Worm (Caenorhabditis elegans) whole organism, young adult: ENCODE data around the gene nlp-56.
A peak's percentile ranks its signal among the peaks of the same experiment; 100 is the strongest.

Source experiments
- F10E7.11 ChIP-seq: sonication (generic microtip); optimal IDR thresholded peaks from 2 replicates; lab custom pipeline; 2017; ENCODE audit warnings: mild to moderate bottlenecking, missing genetic modification characterization, moderate library complexity, missing compliant biosample characterization
- F33H1.4 ChIP-seq: fragments of 200-800 bp; sonication (Bioruptor generic); IDR thresholded peaks from 2 replicates; pipeline ENCODE4 v1.3.6; 2022; ENCODE audit warnings: missing genetic modification reagents, missing genetic modification characterization, missing compliant biosample characterization
- F39B2.1 ChIP-seq: fragments of 200-800 bp; sonication (Bioruptor generic); IDR thresholded peaks from 2 replicates; pipeline ENCODE4 v1.3.6; 2022; ENCODE audit warnings: missing genetic modification reagents, missing genetic modification characterization, missing compliant biosample characterization
- F55B11.4 ChIP-seq: sonication (generic microtip); optimal IDR thresholded peaks from 2 replicates; lab custom pipeline; 2016; ENCODE audit warnings: missing compliant biosample characterization, missing genetic modification characterization, borderline replicate concordance; ENCODE audit not compliant: insufficient read depth
- F57A8.1 ChIP-seq: fragments of 200-800 bp; sonication (Bioruptor generic); optimal IDR thresholded peaks from 2 replicates; lab custom pipeline; 2018; ENCODE audit warnings: mild to moderate bottlenecking, missing genetic modification characterization, moderate library complexity, missing compliant biosample characterization
- F57C9.4 ChIP-seq: sonication (generic microtip); optimal IDR thresholded peaks from 2 replicates; lab custom pipeline; 2017; ENCODE audit warnings: mild to moderate bottlenecking, missing genetic modification characterization, missing compliant biosample characterization
- Y53G8AR.9 ChIP-seq: fragments of 200-800 bp; sonication (Bioruptor generic); conservative IDR thresholded peaks from 2 replicates; pipeline ENCODE4 v1.3.6; 2022; ENCODE audit warnings: missing genetic modification reagents, missing genetic modification characterization, missing compliant biosample characterization
- ZK185.1 ChIP-seq: sonication (generic microtip); optimal IDR thresholded peaks from 2 replicates; lab custom pipeline; 2016; ENCODE audit warnings: mild to moderate bottlenecking, missing genetic modification characterization, missing compliant biosample characterization; ENCODE audit not compliant: poor library complexity, severe bottlenecking
- akir-1 ChIP-seq: fragments of 200-800 bp; sonication (Bioruptor generic); optimal IDR thresholded peaks from 2 replicates; lab custom pipeline; 2018; ENCODE audit warnings: mild to moderate bottlenecking, missing genetic modification characterization, moderate library complexity, missing compliant biosample characterization
- aptf-2 ChIP-seq: fragments of 200-800 bp; sonication (Bioruptor generic); conservative IDR thresholded peaks from 2 replicates; pipeline ENCODE4 v1.3.6; 2022; ENCODE audit warnings: missing genetic modification reagents, missing genetic modification characterization, missing compliant biosample characterization
- atf-7 ChIP-seq: sonication (generic microtip); optimal IDR thresholded peaks from 2 replicates; lab custom pipeline; 2017; ENCODE audit warnings: mild to moderate bottlenecking, missing genetic modification characterization, missing compliant biosample characterization
- attf-6 ChIP-seq: fragments of 200-800 bp; sonication (Bioruptor generic); IDR thresholded peaks from 2 replicates; pipeline ENCODE4 v1.3.6; 2022; ENCODE audit warnings: missing genetic modification reagents, missing genetic modification characterization, missing compliant biosample characterization
- bed-1 ChIP-seq: fragments of 200-800 bp; sonication (Bioruptor generic); IDR thresholded peaks from 2 replicates; pipeline ENCODE4 v1.3.6; 2022; ENCODE audit warnings: missing genetic modification reagents, missing genetic modification characterization, missing compliant biosample characterization
- cebp-1 ChIP-seq, 2 experiments: fragments of 200-800 bp in 1 of 2; sonication (Bioruptor generic) in 1 of 2; sonication (generic microtip) in 1 of 2; IDR thresholded peaks in 1 of 2; optimal IDR thresholded peaks in 1 of 2; 2 replicates each; pipeline versions ENCODE4 v1.3.6 to Lab custom; 2017 to 2022; ENCODE audit warnings: missing compliant biosample characterization in 2 of 2, missing genetic modification characterization in 2 of 2, mild to moderate bottlenecking in 1 of 2, missing genetic modification reagents in 1 of 2, moderate library complexity in 1 of 2
- ceh-58 ChIP-seq: fragments of 200-800 bp; sonication (Bioruptor generic); IDR thresholded peaks from 2 replicates; pipeline ENCODE4 v1.3.6; 2022; ENCODE audit warnings: missing genetic modification characterization, missing compliant biosample characterization
- die-1 ChIP-seq: sonication (generic microtip); optimal IDR thresholded peaks from 2 replicates; lab custom pipeline; 2016; ENCODE audit warnings: missing genotype, mild to moderate bottlenecking, missing genetic modification characterization, missing compliant biosample characterization
- dpl-1 ChIP-seq: fragments of 150-350 bp; optimal IDR thresholded peaks from 2 replicates; lab custom pipeline; 2014; ENCODE audit warnings: missing biosample characterization, missing genetic modification reagents, missing genetic modification characterization
- efl-1 ChIP-seq: fragments of 150-350 bp; optimal IDR thresholded peaks from 2 replicates; lab custom pipeline; 2014; ENCODE audit warnings: missing biosample characterization, missing genetic modification reagents, missing genetic modification characterization
- ekl-4 ChIP-seq: fragments of 200-800 bp; sonication (Bioruptor generic); IDR thresholded peaks from 2 replicates; pipeline ENCODE4 v1.3.6; 2022; ENCODE audit warnings: missing genetic modification reagents, missing genetic modification characterization, missing compliant biosample characterization
- ets-4 ChIP-seq: fragments of 200-800 bp; sonication (Bioruptor generic); optimal IDR thresholded peaks from 2 replicates; lab custom pipeline; 2018; ENCODE audit warnings: mild to moderate bottlenecking, missing genetic modification characterization, missing compliant biosample characterization
- fkh-3 ChIP-seq: sonication (generic microtip); optimal IDR thresholded peaks from 2 replicates; lab custom pipeline; 2016; ENCODE audit warnings: mild to moderate bottlenecking, missing genetic modification characterization, missing compliant biosample characterization
- hmg-1.2 ChIP-seq: fragments of 200-800 bp; sonication (Bioruptor generic); IDR thresholded peaks from 2 replicates; pipeline ENCODE4 v1.3.6; 2022; ENCODE audit warnings: missing genetic modification reagents, missing genetic modification characterization, missing compliant biosample characterization
- hmg-20 ChIP-seq: fragments of 200-800 bp; sonication (Bioruptor generic); IDR thresholded peaks from 2 replicates; pipeline ENCODE4 v1.3.6; 2022; ENCODE audit warnings: missing genetic modification reagents, missing genetic modification characterization, missing compliant biosample characterization
- lag-1 ChIP-seq: fragments of 200-800 bp; sonication (Bioruptor generic); IDR thresholded peaks from 2 replicates; pipeline ENCODE4 v1.3.6; 2022; ENCODE audit warnings: missing genetic modification reagents, missing genetic modification characterization, missing compliant biosample characterization
- lin-40 ChIP-seq: sonication (generic microtip); optimal IDR thresholded peaks from 2 replicates; lab custom pipeline; 2016; ENCODE audit warnings: missing genetic modification characterization, mild to moderate bottlenecking, missing compliant biosample characterization, missing genotype, missing genetic modification reagents
- lin-54 ChIP-seq: fragments of 200-800 bp; sonication (Bioruptor generic); optimal IDR thresholded peaks from 2 replicates; lab custom pipeline; 2018; ENCODE audit warnings: mild to moderate bottlenecking, missing genetic modification characterization, missing compliant biosample characterization
- lsy-27 ChIP-seq: sonication (generic microtip); optimal IDR thresholded peaks from 2 replicates; lab custom pipeline; 2017; ENCODE audit warnings: missing genetic modification characterization, mild to moderate bottlenecking, missing compliant biosample characterization, antibody characterized with exemption, missing genotype, borderline replicate concordance; ENCODE audit not compliant: insufficient read depth
- madf-6 ChIP-seq: fragments of 200-800 bp; sonication (Bioruptor generic); IDR thresholded peaks from 2 replicates; pipeline ENCODE4 v1.3.6; 2022; ENCODE audit warnings: missing genetic modification reagents, missing genetic modification characterization, missing compliant biosample characterization
- mcd-1 ChIP-seq: fragments of 200-800 bp; sonication (Bioruptor generic); IDR thresholded peaks from 2 replicates; pipeline ENCODE4 v1.3.6; 2022; ENCODE audit warnings: missing genetic modification reagents, missing genetic modification characterization, missing compliant biosample characterization
- nfya-2 ChIP-seq: fragments of 200-800 bp; sonication (Bioruptor generic); IDR thresholded peaks from 2 replicates; pipeline ENCODE4 v1.3.6; 2022; ENCODE audit warnings: missing genetic modification reagents, missing genetic modification characterization, missing compliant biosample characterization
- nhr-179 ChIP-seq: sonication (generic microtip); optimal IDR thresholded peaks from 2 replicates; lab custom pipeline; 2016; ENCODE audit warnings: mild to moderate bottlenecking, missing genetic modification characterization, missing compliant biosample characterization
- nhr-27 ChIP-seq: fragments of 200-800 bp; sonication (Bioruptor generic); optimal IDR thresholded peaks from 2 replicates; lab custom pipeline; 2018; ENCODE audit warnings: mild to moderate bottlenecking, missing genetic modification characterization, moderate library complexity, missing compliant biosample characterization
- repo-1 ChIP-seq: sonication (generic microtip); optimal IDR thresholded peaks from 2 replicates; lab custom pipeline; 2017; ENCODE audit warnings: mild to moderate bottlenecking, missing genetic modification characterization, missing compliant biosample characterization
- rpc-1 ChIP-seq, 2 experiments: fragments of 150-350 bp in 1 of 2; sonication (generic microtip) in 1 of 2; optimal IDR thresholded peaks; 2 replicates each; lab custom pipeline; 2014 to 2018; ENCODE audit warnings: missing biosample characterization in 1 of 2, missing genetic modification characterization in 1 of 2, missing genetic modification reagents in 1 of 2, missing genotype in 1 of 2
- snpc-4 ChIP-seq, 5 experiments: fragments of 150-350 bp in 1 of 5; sonication (generic microtip) in 4 of 5; optimal IDR thresholded peaks; 2 replicates each; lab custom pipeline; 2014 to 2018; ENCODE audit warnings: missing genetic modification characterization in 5 of 5, missing biosample characterization in 3 of 5, antibody characterized with exemption in 2 of 5, mild to moderate bottlenecking in 2 of 5, missing compliant biosample characterization in 2 of 5, missing genotype in 2 of 5, moderate library complexity in 2 of 5, missing genetic modification reagents in 1 of 5
- somi-1 ChIP-seq: fragments of 200-800 bp; sonication (Bioruptor generic); optimal IDR thresholded peaks from 2 replicates; lab custom pipeline; 2018; ENCODE audit warnings: mild to moderate bottlenecking, missing genetic modification characterization, missing compliant biosample characterization
- sptf-2 ChIP-seq: fragments of 200-800 bp; sonication (Bioruptor generic); optimal IDR thresholded peaks from 2 replicates; lab custom pipeline; 2018; ENCODE audit warnings: mild to moderate bottlenecking, missing genetic modification characterization, missing compliant biosample characterization
- tbx-9 ChIP-seq: sonication (generic microtip); optimal IDR thresholded peaks from 2 replicates; lab custom pipeline; 2016; ENCODE audit warnings: borderline replicate concordance, missing genetic modification characterization, inconsistent platforms, missing compliant biosample characterization
- tlf-1 ChIP-seq: fragments of 200-800 bp; sonication (Bioruptor generic); optimal IDR thresholded peaks from 2 replicates; lab custom pipeline; 2018; ENCODE audit warnings: mild to moderate bottlenecking, missing genetic modification characterization, missing compliant biosample characterization
- unc-62 ChIP-seq: fragments of 150-350 bp; optimal IDR thresholded peaks from 2 replicates; lab custom pipeline; 2014; ENCODE audit warnings: missing biosample characterization, missing genetic modification reagents, missing genetic modification characterization
- xnd-1 ChIP-seq: sonication (generic microtip); optimal IDR thresholded peaks from 2 replicates; lab custom pipeline; 2016; ENCODE audit warnings: missing genotype, missing genetic modification reagents, missing genetic modification characterization, missing compliant biosample characterization
- zim-3 ChIP-seq: sonication (generic microtip); optimal IDR thresholded peaks from 2 replicates; lab custom pipeline; 2017; ENCODE audit warnings: mild to moderate bottlenecking, missing genetic modification characterization, moderate library complexity, missing compliant biosample characterization
- ztf-18 ChIP-seq: sonication (generic microtip); optimal IDR thresholded peaks from 2 replicates; lab custom pipeline; 2016; ENCODE audit warnings: missing genotype, mild to moderate bottlenecking, missing genetic modification characterization, missing compliant biosample characterization
- ztf-22 ChIP-seq: fragments of 200-800 bp; sonication (Bioruptor generic); optimal IDR thresholded peaks from 2 replicates; lab custom pipeline; 2018; ENCODE audit warnings: mild to moderate bottlenecking, missing genetic modification characterization, moderate library complexity, missing compliant biosample characterization
- ztf-26 ChIP-seq: sonication (generic microtip); optimal IDR thresholded peaks from 2 replicates; lab custom pipeline; 2017; ENCODE audit warnings: missing genetic modification characterization, missing compliant biosample characterization
- ztf-3 ChIP-seq: fragments of 200-800 bp; sonication (Bioruptor generic); optimal IDR thresholded peaks from 2 replicates; lab custom pipeline; 2018; ENCODE audit warnings: mild to moderate bottlenecking, missing genetic modification characterization, missing compliant biosample characterization

Gene nlp-56

DNA sequence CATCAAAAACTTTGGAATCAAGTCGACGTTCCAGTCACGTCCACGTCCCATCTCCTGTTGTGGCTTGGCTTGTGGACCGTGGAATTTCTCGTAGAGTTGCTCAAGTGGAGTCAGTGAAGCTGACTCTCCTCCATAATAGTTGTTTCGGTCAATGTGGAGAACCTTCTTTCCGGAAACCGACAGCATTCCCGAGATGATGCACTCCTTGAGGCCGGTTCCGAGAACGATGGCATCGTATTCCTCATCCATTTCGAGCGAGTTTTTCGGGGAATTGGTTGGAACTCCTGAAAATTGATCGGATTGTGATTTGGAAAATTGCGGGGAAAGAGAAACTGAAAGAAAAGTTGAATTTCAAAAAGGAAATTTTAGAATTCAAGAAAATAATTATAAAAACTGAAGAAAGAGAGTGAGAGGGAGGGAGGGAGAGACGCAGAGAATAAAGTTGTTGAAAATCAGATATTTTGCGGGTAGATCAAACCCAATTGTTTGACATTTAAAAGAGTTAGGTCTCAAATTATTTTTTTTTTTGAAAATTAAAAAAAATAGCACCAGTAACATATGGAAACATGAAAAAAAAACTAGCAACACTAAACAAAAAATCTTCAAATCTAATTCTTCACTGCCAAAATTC lies 8.2 kb upstream of the nlp-56 start, which contains the start of gene gdi-1:
Gene gdi-1 (minus strand): TSS at position 286 of the 631 bp plus-strand sequence.
- TF ChIP-seq somi-1 (GFP tag; lab: Kevin White, UChicago) (no peak), attf-6 (peak; percentile 65; the same call in 1 of the 2 replicates), fkh-3 (tag; lab: Kevin White, UChicago) (no peak), hmg-1.2 (no peak), F57C9.4 (tag; lab: Kevin White, UChicago) (no peak), tbx-9 (no peak), die-1 (tag; lab: Kevin White, UChicago) (no peak), atf-7 (tag; lab: Kevin White, UChicago) (no peak), lin-54 (no peak), F33H1.4 (GFP tag; lab: Robert Waterston, UW) (no peak), ztf-26 (no peak), madf-6 (peak; percentile 36; the same call in 1 of the 2 replicates), F55B11.4 (no peak), zim-3 (no peak), ceh-58 (no peak), dpl-1 (GFP tag; lab: Kevin White, UChicago) (peak; percentile 20), F10E7.11 (tag; lab: Kevin White, UChicago) (no peak), F57A8.1 (GFP tag; lab: Kevin White, UChicago) (no peak), efl-1 (GFP tag; lab: Kevin White, UChicago) (peak; percentile 43), ztf-18 (tag; lab: Kevin White, UChicago) (peak; percentile 13), ZK185.1 (tag; lab: Kevin White, UChicago) (no peak), ztf-22 (GFP tag; lab: Kevin White, UChicago) (no peak), F39B2.1 (GFP tag; lab: Robert Waterston, UW) (no peak), tlf-1 (no peak), lin-40 (tag; lab: Kevin White, UChicago) (no peak), akir-1 (no peak), hmg-20 (no peak), lag-1 (GFP tag; lab: Robert Waterston, UW) (no peak), xnd-1 (tag; lab: Kevin White, UChicago) (no peak), nfya-2 (no peak), cebp-1 (GFP tag; IDR thresholded peaks at IDR 0.05; lab: Robert Waterston, UW) (no peak), cebp-1 (tag; optimal IDR thresholded peaks at IDR 0.05; lab: Kevin White, UChicago) (no peak), ekl-4 (no peak), lsy-27 (tag; lab: Kevin White, UChicago) (no peak), Y53G8AR.9 (GFP tag; lab: Robert Waterston, UW) (no peak), bed-1 (GFP tag; lab: Robert Waterston, UW) (no peak), sptf-2 (no peak), nhr-179 (no peak), aptf-2 (GFP tag; lab: Robert Waterston, UW) (no peak), mcd-1 (GFP tag; lab: Robert Waterston, UW) (no peak), snpc-4 (GFP tag; optimal IDR thresholded peaks at IDR 0.05; lab: Kevin White, UChicago) (no peak), snpc-4 (tag; optimal IDR thresholded peaks at IDR 0.05; lab: Kevin White, UChicago) (peak in 1 of 4 experiments; percentile 72), ztf-3 (GFP tag; lab: Kevin White, UChicago) (no peak), unc-62 (GFP tag; lab: Kevin White, UChicago) (no peak), repo-1 (tag; lab: Kevin White, UChicago) (no peak), nhr-27 (tag; lab: Kevin White, UChicago) (no peak), ets-4 (GFP tag; lab: Kevin White, UChicago) (no peak), rpc-1 (optimal IDR thresholded peaks at IDR 0.05; lab: Kevin White, UChicago) (no peak), rpc-1 (tag; optimal IDR thresholded peaks at IDR 0.05; lab: Kevin White, UChicago) (no peak)
